Worm (Caenorhabditis elegans): Measurements from ENCODE around the gene din-1.

DNA sequence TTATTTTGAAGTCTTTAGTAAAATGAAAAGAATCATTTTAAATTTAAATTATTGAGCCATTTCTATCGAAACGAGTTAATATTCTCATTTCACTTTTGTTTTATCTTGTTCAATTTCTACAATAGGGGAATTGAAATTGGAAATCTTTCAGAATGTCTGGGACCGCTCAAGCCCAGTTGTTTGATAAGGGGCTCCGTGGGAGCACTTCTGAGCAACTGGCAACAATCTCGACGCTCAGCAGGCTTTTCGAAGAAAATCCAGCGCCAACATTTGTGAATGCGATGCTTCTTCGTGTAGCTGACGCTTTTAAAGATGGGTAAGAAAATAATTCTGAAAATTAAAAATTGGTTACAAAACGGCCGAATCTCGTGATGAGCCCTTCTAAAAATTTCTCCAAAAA lies 50.7 kb downstream of the din-1 start, which contains the start of gene ints-7:
- TF ChIP-seq ceh-39 (tag; optimal IDR thresholded peaks at IDR 0.05): no peak
- TF ChIP-seq ceh-83 (GFP tag; optimal IDR thresholded peaks at IDR 0.05): no peak

Measured in whole organism, mixed stage, embryonic.